Worm (Caenorhabditis elegans) whole organism, mixed stage, embryonic: ENCODE measurements around the gene tofu-7.

Source experiments
- ces-1 ChIP-seq: fragments of 150-350 bp; optimal IDR thresholded peaks from 2 replicates; lab custom pipeline; 2014; ENCODE audit warnings: missing biosample characterization, missing genetic modification reagents, missing genetic modification characterization
- elt-3 ChIP-seq: fragments of 150-350 bp; optimal IDR thresholded peaks from 2 replicates; lab custom pipeline; 2014; ENCODE audit warnings: missing biosample characterization, missing genetic modification characterization
- lin-13 ChIP-seq: fragments of 150-350 bp; optimal IDR thresholded peaks from 2 replicates; lab custom pipeline; 2014; ENCODE audit warnings: missing biosample characterization, missing genetic modification characterization
- mab-5 ChIP-seq: fragments of 150-350 bp; optimal IDR thresholded peaks from 2 replicates; lab custom pipeline; 2014; ENCODE audit warnings: missing biosample characterization, missing genetic modification characterization
- nhr-237 ChIP-seq: fragments of 150-350 bp; optimal IDR thresholded peaks from 2 replicates; lab custom pipeline; 2014; ENCODE audit warnings: missing biosample characterization, missing genetic modification characterization
- nhr-28 ChIP-seq: fragments of 150-350 bp; optimal IDR thresholded peaks from 2 replicates; lab custom pipeline; 2014; ENCODE audit warnings: missing biosample characterization, missing genetic modification characterization
- sptf-1 ChIP-seq: sonication (generic microtip); optimal IDR thresholded peaks from 2 replicates; lab custom pipeline; 2017; ENCODE audit warnings: mild to moderate bottlenecking, missing genetic modification characterization, moderate library complexity, missing compliant biosample characterization

ce11 chrIII:7096481-7096880 lies 11.7 kb upstream of the tofu-7 start:
- TF ChIP-seq lin-13 (tag; lab: Kevin White, UChicago) (no peak), mab-5 (no peak), sptf-1 (no peak), ces-1 (GFP tag; lab: Kevin White, UChicago) (no peak), elt-3 (no peak), nhr-237 (no peak), nhr-28 (no peak)
